Worm (Caenorhabditis elegans) whole organism, L3 larva: Measurements from ENCODE around the gene F18E3.11.

ENCODE experiments used
- elt-1 ChIP-seq: fragments of 150-350 bp; optimal IDR thresholded peaks from 2 replicates; lab custom pipeline; 2014; ENCODE audit warnings: missing biosample characterization, missing genetic modification characterization
- elt-2 ChIP-seq: sonication (generic microtip); optimal IDR thresholded peaks from 2 replicates; lab custom pipeline; 2016; ENCODE audit warnings: missing genetic modification reagents, mild to moderate bottlenecking, missing genetic modification characterization, missing compliant biosample characterization
- elt-3 ChIP-seq, 3 experiments: fragments of 150-350 bp in 1 of 3; sonication (generic microtip) in 2 of 3; optimal IDR thresholded peaks; 2 replicates in 2 of 3; 4 replicates in 1 of 3; lab custom pipeline; 2014 to 2017; ENCODE audit warnings: missing biosample characterization in 3 of 3, missing genetic modification characterization in 3 of 3
- mml-1 ChIP-seq: fragments of 150-350 bp; sonication (generic microtip); optimal IDR thresholded peaks from 3 replicates; lab custom pipeline; 2014; ENCODE audit warnings: missing biosample characterization, missing genetic modification characterization
- nhr-11 ChIP-seq: fragments of 150-350 bp; optimal IDR thresholded peaks from 2 replicates; lab custom pipeline; 2014; ENCODE audit warnings: missing biosample characterization, missing genetic modification characterization
- nhr-12 ChIP-seq: fragments of 150-350 bp; optimal IDR thresholded peaks from 2 replicates; lab custom pipeline; 2014; ENCODE audit warnings: missing biosample characterization, missing genetic modification characterization
- nhr-237 ChIP-seq: fragments of 150-350 bp; optimal IDR thresholded peaks from 2 replicates; lab custom pipeline; 2014; ENCODE audit warnings: missing biosample characterization, missing genetic modification characterization
- nhr-28 ChIP-seq: fragments of 150-350 bp; optimal IDR thresholded peaks from 2 replicates; lab custom pipeline; 2014; ENCODE audit warnings: missing biosample characterization, missing genetic modification characterization
- nhr-76 ChIP-seq: fragments of 150-350 bp; sonication (generic microtip); optimal IDR thresholded peaks from 5 replicates; lab custom pipeline; 2014; ENCODE audit warnings: missing biosample characterization, missing genetic modification characterization
- pqm-1 ChIP-seq: fragments of 150-350 bp; optimal IDR thresholded peaks from 2 replicates; lab custom pipeline; 2017; ENCODE audit warnings: missing biosample characterization, missing genetic modification characterization, inconsistent platforms

- TF ChIP-seq nhr-237 (tag; lab: Kevin White, UChicago) (no peak), nhr-28 (tag; lab: Kevin White, UChicago) (no peak), elt-1 (tag; lab: Kevin White, UChicago) (no peak), elt-3 (tag; optimal IDR thresholded peaks at IDR 0.05; lab: Kevin White, UChicago) (no peak), mml-1 (no peak), nhr-76 (tag; lab: Kevin White, UChicago) (no peak), nhr-12 (tag; lab: Kevin White, UChicago) (no peak), pqm-1 (no peak), elt-2 (tag; lab: Kevin White, UChicago) (no peak), nhr-11 (no peak)
These were observed 13.2 kb upstream of the F18E3.11 start, which contains the start of gene cnc-9 for ce11 chrV:7400095-7400494.
